Fruit fly (Drosophila melanogaster): ENCODE measurements around the gene Cyp4g1.

Cyp4g1 gene

dm6 chrX:425524-425923 is 43.6 kb downstream of the Cyp4g1 start (continued):
- no peak for TF ChIP-seq CG8119 (GFP tag; IDR thresholded peaks at IDR 0.05)
- TF ChIP-seq net (GFP tag; optimal IDR thresholded peaks at IDR 0.05), result peak; percentile 6
- TF ChIP-seq eg (GFP tag; IDR thresholded peaks at IDR 0.05), result no peak
- no peak for TF ChIP-seq CG8319 (GFP tag; optimal IDR thresholded peaks at IDR 0.05)
- TF ChIP-seq CG6854 (GFP tag; optimal IDR thresholded peaks at IDR 0.05), result no peak
- peak in 1 of 2 experiments; percentile 4 for TF ChIP-seq salr (GFP tag; optimal IDR thresholded peaks at IDR 0.05)
- TF ChIP-seq topi (GFP tag; optimal IDR thresholded peaks at IDR 0.05), result peak; percentile 51
- TF ChIP-seq OdsH (GFP tag; optimal IDR thresholded peaks at IDR 0.05), result peak; percentile 35
- peak; percentile 56; the same call in 2 of the 3 replicates for TF ChIP-seq CG6163 (GFP tag; IDR thresholded peaks at IDR 0.05)
- TF ChIP-seq CG34406 (GFP tag; optimal IDR thresholded peaks at IDR 0.05), result peak; percentile 33
- TF ChIP-seq Hr38 (GFP tag; optimal IDR thresholded peaks at IDR 0.05), result no peak
- peak; percentile 44 for TF ChIP-seq Smox (GFP tag; optimal IDR thresholded peaks at IDR 0.05)
- TF ChIP-seq CG31627 (GFP tag; optimal IDR thresholded peaks at IDR 0.05), result peak; percentile 31
- no peak for TF ChIP-seq Lpt (GFP tag; optimal IDR thresholded peaks at IDR 0.05)
- TF ChIP-seq CG6276 (GFP tag; optimal IDR thresholded peaks at IDR 0.05), result no peak
- TF ChIP-seq fkh (GFP tag; optimal IDR thresholded peaks at IDR 0.05), result no peak
- peak; percentile 24 for TF ChIP-seq CG8632 (GFP tag; optimal IDR thresholded peaks at IDR 0.05)
- TF ChIP-seq CG11902 (GFP tag; optimal IDR thresholded peaks at IDR 0.05), result peak; percentile 19
- TF ChIP-seq CG6808 (GFP tag; optimal IDR thresholded peaks at IDR 0.05), result peak; percentile 25
- TF ChIP-seq Met (GFP tag; optimal IDR thresholded peaks at IDR 0.05), result peak; percentile 52
- TF ChIP-seq lz (GFP tag; optimal IDR thresholded peaks at IDR 0.05), result peak; percentile 41
- TF ChIP-seq CG32006 (GFP tag; optimal IDR thresholded peaks at IDR 0.05), result peak; percentile 1

DNA sequence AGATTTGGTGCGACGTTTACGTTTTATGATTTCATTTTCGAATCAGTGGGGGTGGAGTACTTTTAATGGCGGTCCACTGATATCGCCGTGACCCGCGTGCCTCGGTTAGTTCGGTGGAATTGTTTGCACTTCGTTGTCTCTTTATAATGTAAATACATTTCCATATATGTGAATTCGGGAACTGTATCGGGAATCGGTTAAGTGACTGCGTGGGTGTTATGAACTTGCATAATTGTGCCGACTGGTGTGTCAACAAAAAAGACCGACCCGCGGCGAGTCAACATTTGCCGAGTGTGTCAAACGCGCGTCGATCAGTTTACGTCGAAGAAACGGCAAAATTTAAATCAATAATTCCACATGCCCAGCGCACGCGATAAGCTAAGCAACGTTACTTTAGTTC is 45.8 kb downstream of the Cyp4g1 start:
- no peak for TF ChIP-seq Gug (GFP tag; IDR thresholded peaks at IDR 0.05)
- peak; percentile 63 for TF ChIP-seq fkh (GFP tag; optimal IDR thresholded peaks at IDR 0.05)
- TF ChIP-seq svp (GFP tag), result peak; percentile 18
